Fruit fly (Drosophila melanogaster) S2 (cell line): ENCODE data around the gene Nup93-2.

ENCODE experiments used
- CG8478 ChIP-seq: fragments of >200 bp; optimal IDR thresholded peaks from 2 replicates; lab custom pipeline; 2018
- CTCF ChIP-seq, 2 experiments: fragments of >200 bp; optimal IDR thresholded peaks; 2 replicates each; lab custom pipeline; 2018

dm6 chr3R:14917927-14918829 lies 20.0 kb upstream of the Nup93-2 start, which contains the start of gene Sdr:
- no peak for TF ChIP-seq CTCF (optimal IDR thresholded peaks at IDR 0.05; lab: Kevin White, UChicago)
- TF ChIP-seq CG8478 (lab: Kevin White, UChicago): no peak
